Fruit fly (Drosophila melanogaster): Measurements from ENCODE around the gene CG1750.
A peak's percentile ranks its signal among the peaks of the same experiment; 100 is the strongest.

Gene CG1750

dm6 chr3R:31221337-31222047 is 33.2 kb downstream of the CG1750 start (continued):
- TF ChIP-seq zen (tag; optimal IDR thresholded peaks at IDR 0.05) (peak; percentile 3), pb (GFP tag; optimal IDR thresholded peaks at IDR 0.05) (no peak), cg (GFP tag; optimal IDR thresholded peaks at IDR 0.05) (peak; percentile 95), D (optimal IDR thresholded peaks at IDR 0.05) (peak; percentile 80), D (GFP tag; optimal IDR thresholded peaks at IDR 0.05) (no peak), BtbVII (GFP tag; optimal IDR thresholded peaks at IDR 0.05) (peak; percentile 8), ewg (GFP tag; optimal IDR thresholded peaks at IDR 0.05) (no peak), CG12659 (GFP tag; optimal IDR thresholded peaks at IDR 0.05) (peak; percentile 20), CG6854 (GFP tag; optimal IDR thresholded peaks at IDR 0.05) (peak; percentile 7), CG12744 (GFP tag; optimal IDR thresholded peaks at IDR 0.05) (no peak), wek (GFP tag; optimal IDR thresholded peaks at IDR 0.05) (peak; percentile 20), dm (GFP tag; optimal IDR thresholded peaks at IDR 0.05) (no peak), Vsx1 (GFP tag; optimal IDR thresholded peaks at IDR 0.05) (peak; percentile 14), gcm (GFP tag; optimal IDR thresholded peaks at IDR 0.05) (peak; percentile 1), bsh (GFP tag; optimal IDR thresholded peaks at IDR 0.05) (peak in 1 of 2 experiments; percentile 82), CG4820 (GFP tag; optimal IDR thresholded peaks at IDR 0.05) (no peak), CG9727 (GFP tag; optimal IDR thresholded peaks at IDR 0.05) (no peak), CTCF (GFP tag; optimal IDR thresholded peaks at IDR 0.05) (no peak), chm (GFP tag; IDR thresholded peaks at IDR 0.05) (no peak), ems (GFP tag; optimal IDR thresholded peaks at IDR 0.05) (no peak), CG11456 (GFP tag; IDR thresholded peaks at IDR 0.05) (no peak), nom (GFP tag; optimal IDR thresholded peaks at IDR 0.05) (peak; percentile 91), cad (GFP tag; optimal IDR thresholded peaks at IDR 0.05) (peak; percentile 65), fd64A (GFP tag; optimal IDR thresholded peaks at IDR 0.05) (peak; percentile 41), Ssrp (tag; optimal IDR thresholded peaks at IDR 0.05) (no peak), MTF-1 (GFP tag; optimal IDR thresholded peaks at IDR 0.05; ENCODE audit: borderline replicate concordance) (peak; percentile 15), CG2678 (tag; optimal IDR thresholded peaks at IDR 0.05) (peak; percentile 4), sima (GFP tag; optimal IDR thresholded peaks at IDR 0.05) (no peak), ftz-f1 (GFP tag; optimal IDR thresholded peaks at IDR 0.05) (peak; percentile 38), odd (GFP tag; optimal IDR thresholded peaks at IDR 0.05) (peak; percentile 3), CG17612 (GFP tag; IDR thresholded peaks at IDR 0.05) (no peak), Fer1 (GFP tag; optimal IDR thresholded peaks at IDR 0.05) (peak; percentile 31), CG17359 (tag; optimal IDR thresholded peaks at IDR 0.05) (peak; percentile 13), sug (tag; optimal IDR thresholded peaks at IDR 0.05) (peak; percentile 5), CG15479 (GFP tag; optimal IDR thresholded peaks at IDR 0.05) (peak; percentile 43), tap (tag; optimal IDR thresholded peaks at IDR 0.05) (no peak), gsb-n (tag; optimal IDR thresholded peaks at IDR 0.05) (no peak), nmo (GFP tag; optimal IDR thresholded peaks at IDR 0.05) (no peak), Jarid2 (GFP tag; optimal IDR thresholded peaks at IDR 0.05) (no peak), sens (GFP tag) (peak; percentile 77), CG8478 (optimal IDR thresholded peaks at IDR 0.05) (peak; percentile 56), nau (GFP tag; optimal IDR thresholded peaks at IDR 0.05) (no peak), tll (GFP tag; optimal IDR thresholded peaks at IDR 0.05) (no peak), zf30C (GFP tag; optimal IDR thresholded peaks at IDR 0.05) (peak; percentile 83), Nf-YB (GFP tag; optimal IDR thresholded peaks at IDR 0.05) (peak; percentile 32), maf-S (GFP tag; optimal IDR thresholded peaks at IDR 0.05) (no peak), pan (optimal IDR thresholded peaks at IDR 0.05) (no peak), pan (GFP tag; optimal IDR thresholded peaks at IDR 0.05 in 1 of 2, IDR thresholded peaks at IDR 0.05 in 1 of 2) (no peak), kni (GFP tag; optimal IDR thresholded peaks at IDR 0.05) (peak; percentile 48), MESR4 (GFP tag; optimal IDR thresholded peaks at IDR 0.05) (no peak)

Measured in whole organism, embryonic.